Fruit fly (Drosophila melanogaster) whole organism, embryonic: ENCODE measurements around the gene mop.

Experiments used
- ATbp ChIP-seq: fragments of 200-800 bp; sonication (Bioruptor generic); optimal IDR thresholded peaks from 2 replicates; lab custom pipeline; 2017; ENCODE audit warnings: missing biosample characterization, mild to moderate bottlenecking, missing genetic modification characterization, missing genetic modification reagents
- Adf1 ChIP-seq: fragments of 200-800 bp; sonication (Bioruptor generic); IDR thresholded peaks from 2 replicates; pipeline ENCODE4 v1.3.6; 2022; ENCODE audit warnings: missing biosample characterization, missing genetic modification characterization
- CG10565 ChIP-seq: fragments of 200-800 bp; sonication (Bioruptor generic); optimal IDR thresholded peaks from 3 replicates; lab custom pipeline; 2016; ENCODE audit warnings: missing biosample characterization, mild to moderate bottlenecking, missing genetic modification characterization
- CG17186 ChIP-seq: fragments of 200-800 bp; sonication (Bioruptor generic); optimal IDR thresholded peaks from 3 replicates; lab custom pipeline; 2017; ENCODE audit warnings: missing biosample characterization, missing genetic modification reagents, missing genetic modification characterization
- Nf-YA ChIP-seq: fragments of 200-800 bp; sonication (Bioruptor generic); IDR thresholded peaks from 2 replicates; pipeline ENCODE4 v1.3.6; 2022; ENCODE audit warnings: missing biosample characterization, missing genetic modification characterization
- Pdp1 ChIP-seq, 2 experiments: fragments of 200-800 bp; sonication (Bioruptor generic); optimal IDR thresholded peaks; 3 replicates each; lab custom pipeline; 2016; ENCODE audit warnings: missing biosample characterization in 2 of 2, missing genetic modification characterization in 2 of 2, mild to moderate bottlenecking in 1 of 2, moderate library complexity in 1 of 2
- bowl ChIP-seq: fragments of 200-800 bp; sonication (Bioruptor generic); IDR thresholded peaks from 2 replicates; pipeline ENCODE4 v1.3.6; 2022; ENCODE audit warnings: missing biosample characterization, missing genetic modification characterization
- caup ChIP-seq: fragments of 200-800 bp; sonication (Bioruptor generic); optimal IDR thresholded peaks from 3 replicates; lab custom pipeline; 2017; ENCODE audit warnings: missing biosample characterization, mild to moderate bottlenecking, missing genetic modification characterization, moderate library complexity; ENCODE audit not compliant: severe bottlenecking
- exex ChIP-seq: fragments of 200-800 bp; sonication (Bioruptor generic); optimal IDR thresholded peaks from 4 replicates; lab custom pipeline; 2018; ENCODE audit warnings: missing biosample characterization, mild to moderate bottlenecking, missing genetic modification characterization, moderate library complexity
- gt ChIP-seq: fragments of 200-800 bp; sonication (Bioruptor generic); IDR thresholded peaks from 2 replicates; pipeline ENCODE4 v1.3.6; 2022; ENCODE audit warnings: missing biosample characterization, missing genetic modification characterization
- jumu ChIP-seq: fragments of 200-800 bp; sonication (Bioruptor generic); optimal IDR thresholded peaks from 3 replicates; lab custom pipeline; 2016; ENCODE audit warnings: missing biosample characterization, missing genetic modification characterization
- pfk ChIP-seq: fragments of 200-800 bp; sonication (Bioruptor generic); optimal IDR thresholded peaks from 2 replicates; lab custom pipeline; 2018; ENCODE audit warnings: missing biosample characterization, mild to moderate bottlenecking, missing genetic modification characterization, moderate library complexity
- slou ChIP-seq: fragments of 200-800 bp; sonication (Bioruptor generic); optimal IDR thresholded peaks from 3 replicates; lab custom pipeline; 2016; ENCODE audit warnings: missing biosample characterization, missing genetic modification characterization

DNA sequence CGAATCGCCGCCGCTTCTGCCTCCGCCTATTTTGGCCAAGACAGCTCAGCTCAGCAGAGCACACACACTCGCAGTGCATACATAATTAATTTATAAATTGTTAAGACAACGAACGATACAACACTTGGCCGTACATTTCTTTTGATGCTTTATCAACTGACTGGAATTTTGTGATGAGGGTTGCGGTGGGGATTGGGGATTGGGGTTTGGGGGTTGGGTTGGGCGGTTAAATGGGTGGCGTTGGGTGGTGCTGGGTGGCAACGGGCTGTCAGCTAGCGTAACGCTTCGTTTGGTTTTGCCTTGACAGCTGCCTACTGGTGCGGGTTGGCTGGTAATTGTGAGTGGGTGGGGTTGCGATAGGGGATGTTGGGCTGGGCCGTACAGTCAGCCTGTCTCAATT lies 46.4 kb upstream of the mop start:
- TF ChIP-seq CG10565 (GFP tag; lab: Kevin White, UChicago) (no peak), Adf1 (GFP tag; lab: Robert Waterston, UW) (no peak), exex (tag; lab: Kevin White, UChicago) (no peak), jumu (GFP tag; lab: Kevin White, UChicago) (no peak), CG17186 (GFP tag; lab: Kevin White, UChicago) (no peak), bowl (GFP tag; lab: Robert Waterston, UW) (no peak), Pdp1 (GFP tag; optimal IDR thresholded peaks at IDR 0.05; lab: Kevin White, UChicago) (no peak), Nf-YA (no peak), pfk (GFP tag; lab: Kevin White, UChicago) (no peak), ATbp (GFP tag; lab: Kevin White, UChicago) (no peak), gt (GFP tag; lab: Robert Waterston, UW) (no peak), slou (GFP tag; lab: Kevin White, UChicago) (no peak), caup (no peak)
